Fruit fly (Drosophila melanogaster) whole organism, wandering third instar larva: ENCODE measurements around the gene SmydA-9.

Experiments
- Abd-B ChIP-seq: fragments of >200 bp; optimal IDR thresholded peaks from 2 replicates; lab custom pipeline; 2017; ENCODE audit warnings: missing biosample characterization, missing genetic modification characterization
- CG32264 ChIP-seq: fragments of 200-800 bp; sonication (Bioruptor generic); optimal IDR thresholded peaks from 2 replicates; lab custom pipeline; 2016; ENCODE audit warnings: missing biosample characterization, missing genetic modification characterization
- CG9705 ChIP-seq: fragments of 200-800 bp; sonication (Bioruptor generic); optimal IDR thresholded peaks from 2 replicates; lab custom pipeline; 2018; ENCODE audit warnings: missing biosample characterization, mild to moderate bottlenecking, missing genetic modification characterization
- CrebA ChIP-seq: fragments of 200-800 bp; sonication (Bioruptor generic); optimal IDR thresholded peaks from 2 replicates; lab custom pipeline; 2016; ENCODE audit warnings: missing biosample characterization, mild to moderate bottlenecking, missing genetic modification characterization, borderline replicate concordance
- Dfd ChIP-seq: fragments of >200 bp; optimal IDR thresholded peaks from 2 replicates; lab custom pipeline; 2017; ENCODE audit warnings: missing biosample characterization, missing genetic modification characterization
- Dif ChIP-seq: fragments of 200-275, 200-300 bp; sonication (Bioruptor generic); optimal IDR thresholded peaks from 2 replicates; lab custom pipeline; 2018; ENCODE audit warnings: missing biosample characterization, missing genetic modification characterization; ENCODE audit not compliant: partially characterized antibody
- HLH106 ChIP-seq: fragments of 200-800 bp; optimal IDR thresholded peaks from 3 replicates; lab custom pipeline; 2019; ENCODE audit warnings: missing biosample characterization, mild to moderate bottlenecking, missing genetic modification characterization, moderate library complexity
- Hr83 ChIP-seq: fragments of 200-300 bp; sonication (Bioruptor generic); optimal IDR thresholded peaks from 2 replicates; lab custom pipeline; 2016; ENCODE audit warnings: missing biosample characterization, mild to moderate bottlenecking, missing genetic modification characterization, moderate library complexity; ENCODE audit not compliant: poor library complexity, severe bottlenecking
- Jra ChIP-seq: sonication (Bioruptor generic); optimal IDR thresholded peaks from 2 replicates; lab custom pipeline; 2016; ENCODE audit warnings: missing biosample characterization, missing genetic modification characterization
- Mio ChIP-seq: sonication (Bioruptor generic); optimal IDR thresholded peaks from 2 replicates; lab custom pipeline; 2016; ENCODE audit warnings: missing biosample characterization, missing genetic modification characterization
- Myc ChIP-seq: fragments of >200 bp; optimal IDR thresholded peaks from 2 replicates; lab custom pipeline; 2017
- Rel ChIP-seq, 2 experiments: fragments of 200-800 bp; sonication (Bioruptor generic) in 1 of 2; optimal IDR thresholded peaks; 2 replicates in 1 of 2; 3 replicates in 1 of 2; lab custom pipeline; 2016 to 2019; ENCODE audit warnings: mild to moderate bottlenecking in 2 of 2, missing biosample characterization in 2 of 2, missing genetic modification characterization in 2 of 2, moderate library complexity in 1 of 2
- Sp1 ChIP-seq: fragments of 200-800 bp; sonication (Bioruptor generic); optimal IDR thresholded peaks from 3 replicates; lab custom pipeline; 2019; ENCODE audit warnings: missing biosample characterization, mild to moderate bottlenecking, missing genetic modification characterization, moderate library complexity
- br ChIP-seq: fragments of 200-800 bp; sonication (Bioruptor generic); optimal IDR thresholded peaks from 2 replicates; lab custom pipeline; 2016; ENCODE audit warnings: missing biosample characterization, missing genetic modification characterization
- brk ChIP-seq: fragments of 200-800 bp; sonication (Bioruptor generic); optimal IDR thresholded peaks from 2 replicates; lab custom pipeline; 2016; ENCODE audit warnings: missing biosample characterization, mild to moderate bottlenecking, missing genetic modification characterization
- dmrt93B ChIP-seq: fragments of 200-800 bp; sonication (Bioruptor generic); optimal IDR thresholded peaks from 2 replicates; lab custom pipeline; 2018; ENCODE audit warnings: missing biosample characterization, mild to moderate bottlenecking, missing genetic modification characterization
- dsf ChIP-seq: sonication (Bioruptor generic); optimal IDR thresholded peaks from 2 replicates; lab custom pipeline; 2016; ENCODE audit warnings: missing biosample characterization, missing genetic modification characterization, borderline replicate concordance
- h ChIP-seq: fragments of 200-800 bp; sonication (Bioruptor generic); optimal IDR thresholded peaks from 3 replicates; lab custom pipeline; 2016; ENCODE audit warnings: missing biosample characterization, mild to moderate bottlenecking, missing genetic modification characterization
- lola ChIP-seq: fragments of >200 bp; optimal IDR thresholded peaks from 2 replicates; lab custom pipeline; 2017; ENCODE audit warnings: missing biosample characterization, missing genetic modification characterization
- psq ChIP-seq: fragments of 200-800 bp; sonication (Bioruptor generic); optimal IDR thresholded peaks from 3 replicates; lab custom pipeline; 2017; ENCODE audit warnings: missing biosample characterization, mild to moderate bottlenecking, missing genetic modification characterization, moderate library complexity
- rgr ChIP-seq: fragments of 200-800 bp; sonication (Bioruptor generic); optimal IDR thresholded peaks from 3 replicates; lab custom pipeline; 2016; ENCODE audit warnings: missing biosample characterization, mild to moderate bottlenecking, missing genetic modification characterization
- sage ChIP-seq: fragments of 200-800 bp; sonication (Bioruptor generic); optimal IDR thresholded peaks from 2 replicates; lab custom pipeline; 2016; ENCODE audit warnings: missing biosample characterization, mild to moderate bottlenecking, missing genetic modification characterization
- tai ChIP-seq: sonication (Bioruptor generic); optimal IDR thresholded peaks from 2 replicates; lab custom pipeline; 2016; ENCODE audit warnings: missing biosample characterization, missing genetic modification characterization
- usp ChIP-seq: fragments of >200 bp; optimal IDR thresholded peaks from 2 replicates; lab custom pipeline; 2017; ENCODE audit warnings: missing biosample characterization, missing genetic modification characterization

Gene SmydA-9

dm6 chrX:9161912-9162311 is 48.8 kb downstream of the SmydA-9 start, which contains the start of the genes Zpr1 and CG44532:
Zpr1 (minus strand) TSS chrX:9162090.
CG44532 (plus strand) TSS chrX:9162092.
- no peak for TF ChIP-seq Jra (GFP tag; lab: Kevin White, UChicago)
- TF ChIP-seq rgr (GFP tag; lab: Kevin White, UChicago) = no peak
- TF ChIP-seq Myc = peak; percentile 13
- no peak for TF ChIP-seq HLH106 (tag; lab: Kevin White, UChicago)
- TF ChIP-seq Rel (GFP tag; optimal IDR thresholded peaks at IDR 0.05; lab: Kevin White, UChicago) = no peak
- peak; percentile 97 for TF ChIP-seq Rel (tag; optimal IDR thresholded peaks at IDR 0.05; lab: Kevin White, UChicago)

- TF ChIP-seq Rel (GFP tag; optimal IDR thresholded peaks at IDR 0.05; lab: Kevin White, UChicago) (no peak), Rel (tag; optimal IDR thresholded peaks at IDR 0.05; lab: Kevin White, UChicago) (peak; percentile 11), Hr83 (GFP tag; lab: Kevin White, UChicago) (peak; percentile 36), HLH106 (tag; lab: Kevin White, UChicago) (no peak)
These were observed 51.0 kb downstream of the SmydA-9 start, which contains the start of gene NdufA3 for dm6 chrX:9159736-9160135. NdufA3 (minus strand) TSS chrX:9160052.

DNA sequence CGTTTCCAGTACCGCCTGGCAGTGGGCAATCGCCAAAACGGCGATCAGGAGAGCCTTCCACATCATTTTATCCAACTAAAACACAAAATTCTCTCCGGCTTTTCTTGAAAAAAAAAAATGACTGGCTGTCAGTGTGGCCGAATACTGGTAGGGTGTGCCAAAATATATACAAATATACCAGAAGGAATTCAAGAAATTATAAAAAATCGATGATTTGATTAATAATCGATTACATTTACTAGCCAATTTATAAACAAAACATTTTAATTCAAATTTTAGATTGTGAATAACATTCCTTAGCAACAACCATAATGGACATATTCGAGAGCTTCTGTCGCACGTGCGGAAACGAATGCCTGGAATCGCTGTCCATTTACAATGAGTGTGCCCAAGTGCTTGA is 52.3 kb downstream of the SmydA-9 start, which contains the start of the genes Ost48 and Dlip1:
Gene Ost48 (minus strand): TSS at position 150 of the 400 bp plus-strand sequence.
Gene Dlip1 (plus strand): TSS at position 257 of the 400 bp plus-strand sequence.
- no peak for TF ChIP-seq HLH106 (tag; lab: Kevin White, UChicago)
- no peak for TF ChIP-seq Rel (GFP tag; optimal IDR thresholded peaks at IDR 0.05; lab: Kevin White, UChicago)
- peak; percentile 3 for TF ChIP-seq Rel (tag; optimal IDR thresholded peaks at IDR 0.05; lab: Kevin White, UChicago)

DNA sequence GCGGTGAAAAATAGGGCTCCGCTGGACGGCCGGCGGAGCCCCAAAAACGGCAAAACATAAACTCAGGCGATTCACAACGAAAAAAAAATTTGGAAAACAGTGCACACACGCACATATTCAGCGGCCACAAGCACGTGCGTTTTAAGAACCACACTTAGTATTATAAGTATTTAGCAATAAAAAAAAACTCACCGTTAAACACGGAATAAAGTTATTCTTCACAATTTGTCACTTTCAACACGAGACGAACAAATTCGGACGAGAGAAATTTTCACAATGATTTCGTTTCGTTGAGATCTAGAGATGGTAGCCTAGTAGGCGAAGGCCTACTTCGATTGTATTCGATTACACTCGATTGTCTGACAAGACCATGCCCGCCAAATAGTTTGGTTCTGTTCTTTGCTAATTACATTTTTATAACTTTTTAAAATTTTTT is 54.3 kb downstream of the SmydA-9 start, which contains the start of gene His3.3B:
Gene His3.3B (minus strand): TSS at position 282 of the 436 bp plus-strand sequence.
- TF ChIP-seq CG9705 (no peak), CrebA (GFP tag; lab: Kevin White, UChicago) (no peak), dsf (GFP tag; lab: Kevin White, UChicago) (no peak), Dif (GFP tag; lab: Kevin White, UChicago) (peak; percentile 33), dmrt93B (GFP tag; lab: Kevin White, UChicago) (no peak), tai (no peak), CG32264 (no peak), Myc (no peak), sage (GFP tag; lab: Kevin White, UChicago) (no peak), Abd-B (no peak), Hr83 (GFP tag; lab: Kevin White, UChicago) (no peak), Mio (no peak), brk (GFP tag; lab: Kevin White, UChicago) (peak; percentile 17), rgr (GFP tag; lab: Kevin White, UChicago) (peak; percentile 6), h (GFP tag; lab: Kevin White, UChicago) (peak; percentile 24), usp (no peak), br (GFP tag; lab: Kevin White, UChicago) (peak; percentile 12), psq (no peak), Rel (GFP tag; optimal IDR thresholded peaks at IDR 0.05; lab: Kevin White, UChicago) (no peak), Rel (tag; optimal IDR thresholded peaks at IDR 0.05; lab: Kevin White, UChicago) (no peak), Dfd (no peak), lola (GFP tag; lab: Kevin White, UChicago) (no peak), Sp1 (GFP tag; lab: Kevin White, UChicago) (peak; percentile 14)
